Fruit fly (Drosophila melanogaster): Measurements from ENCODE around the gene Src64B.

DNA sequence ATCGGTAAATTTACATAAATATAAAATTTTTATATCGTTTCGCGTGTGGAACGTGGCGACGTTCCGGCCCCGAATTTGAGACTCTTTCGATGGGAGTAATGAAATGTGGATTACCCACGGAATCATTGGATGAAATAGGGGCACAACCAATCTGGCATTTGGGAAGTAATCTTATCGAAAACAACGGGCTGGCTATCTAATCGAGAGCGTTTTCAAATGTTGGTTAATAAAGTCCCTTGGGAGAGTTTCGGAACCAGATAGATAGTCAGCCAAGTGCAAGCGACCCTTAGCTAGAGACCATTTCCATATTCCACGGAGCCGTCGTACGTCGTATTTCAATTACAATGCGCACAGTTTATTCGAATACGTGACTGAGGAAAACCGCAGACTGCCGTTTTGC is 76.7 kb downstream of the Src64B start:
- TF ChIP-seq CG8478 (optimal IDR thresholded peaks at IDR 0.05) = no peak
- no peak for TF ChIP-seq CTCF (optimal IDR thresholded peaks at IDR 0.05)

Data from S2 (cell line).